Worm (Caenorhabditis elegans): Measurements from ENCODE around the gene nurf-1.

ce11 chrII:14441144-14441543 is 50.6 kb downstream of the nurf-1 start, which contains the start of gene smg-8:
- TF ChIP-seq him-1 (tag; optimal IDR thresholded peaks at IDR 0.05) (no peak), W03F9.2 (tag; optimal IDR thresholded peaks at IDR 0.05) (peak; percentile 67)

Measured in whole organism, L4/young adult.